Fruit fly (Drosophila melanogaster): Measurements from ENCODE around the gene CG9192.

CG9192 gene

DNA sequence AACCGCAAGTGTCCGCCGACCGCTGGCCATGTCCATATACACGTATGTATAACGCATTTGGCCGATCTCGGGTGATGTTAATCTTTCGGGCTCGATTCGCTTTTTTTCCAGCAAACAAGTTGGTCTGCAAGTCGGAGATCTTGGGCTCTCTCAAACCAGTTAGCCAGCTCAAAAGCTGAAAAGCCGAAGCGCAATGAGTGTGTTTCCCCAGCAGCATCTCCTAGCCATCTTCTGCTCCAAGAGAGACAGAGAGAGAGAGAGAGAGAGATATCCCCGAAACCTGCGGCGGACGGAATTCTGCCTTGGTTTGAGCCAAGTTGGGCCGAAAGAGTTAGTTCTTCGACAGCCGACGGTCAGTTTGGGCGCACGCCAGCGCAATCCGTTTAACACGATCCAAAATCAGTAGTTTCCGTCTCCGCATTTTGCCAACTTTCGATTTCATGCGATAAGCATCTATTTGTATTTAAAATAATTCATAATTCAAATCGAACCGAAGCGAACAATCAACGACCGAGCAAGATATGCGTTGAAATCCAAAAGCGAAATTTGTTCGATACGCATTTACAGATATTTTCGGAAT, 27.4 kb upstream of the CG9192 start (continued):
- no peak for TF ChIP-seq Abd-B (GFP tag; optimal IDR thresholded peaks at IDR 0.05)
- no peak for TF ChIP-seq CG9932 (GFP tag; IDR thresholded peaks at IDR 0.05)
- TF ChIP-seq Jarid2 (GFP tag; optimal IDR thresholded peaks at IDR 0.05), result peak; percentile 52
- TF ChIP-seq stwl (tag; optimal IDR thresholded peaks at IDR 0.05), result no peak
- TF ChIP-seq CG8765 (GFP tag; IDR thresholded peaks at IDR 0.05), result no peak
- TF ChIP-seq chinmo (GFP tag; IDR thresholded peaks at IDR 0.05; ENCODE audit: partially characterized antibody), result peak; percentile 85; the same call in 3 of the 4 replicates
- no peak for TF ChIP-seq Nf-YB (GFP tag; optimal IDR thresholded peaks at IDR 0.05)
- TF ChIP-seq gce (GFP tag; IDR thresholded peaks at IDR 0.05), result no peak
- no peak for TF ChIP-seq Sox102F (GFP tag; optimal IDR thresholded peaks at IDR 0.05)
- TF ChIP-seq Antp (GFP tag; optimal IDR thresholded peaks at IDR 0.05), result no peak
- TF ChIP-seq Meics (GFP tag; optimal IDR thresholded peaks at IDR 0.05), result no peak
- peak; percentile 57 to 67 for TF ChIP-seq Trl (optimal IDR thresholded peaks at IDR 0.05)
- TF ChIP-seq Trl (GFP tag; optimal IDR thresholded peaks at IDR 0.05), result no peak
- no peak for TF ChIP-seq Sry-δ (GFP tag; optimal IDR thresholded peaks at IDR 0.05)
- no peak for TF ChIP-seq Taf1 (GFP tag; IDR thresholded peaks at IDR 0.05)
- TF ChIP-seq Stat92E (GFP tag; optimal IDR thresholded peaks at IDR 0.05), result no peak
- no peak for TF ChIP-seq Ssrp (tag; optimal IDR thresholded peaks at IDR 0.05)
- TF ChIP-seq ftz-f1 (GFP tag; optimal IDR thresholded peaks at IDR 0.05), result no peak
- TF ChIP-seq pita (GFP tag; optimal IDR thresholded peaks at IDR 0.05), result no peak
- no peak for TF ChIP-seq Side (GFP tag; optimal IDR thresholded peaks at IDR 0.05)
- TF ChIP-seq CG12769 (tag; optimal IDR thresholded peaks at IDR 0.05), result peak; percentile 65
- peak; percentile 84 for TF ChIP-seq Deaf1 (tag; optimal IDR thresholded peaks at IDR 0.05)

dm6 chr3L:1264998-1265397, 26.9 kb upstream of the CG9192 start:
- TF ChIP-seq Fer3 (tag; optimal IDR thresholded peaks at IDR 0.05), result no peak
- peak; percentile 50 for TF ChIP-seq sens (GFP tag)
- TF ChIP-seq CG10431 (GFP tag; optimal IDR thresholded peaks at IDR 0.05), result no peak
- TF ChIP-seq sd (tag; optimal IDR thresholded peaks at IDR 0.05), result peak; percentile 9
- no peak for TF ChIP-seq Tbp (GFP tag; optimal IDR thresholded peaks at IDR 0.05)
- TF ChIP-seq CG14860 (GFP tag; IDR thresholded peaks at IDR 0.05; ENCODE audit: partially characterized antibody), result no peak

DNA sequence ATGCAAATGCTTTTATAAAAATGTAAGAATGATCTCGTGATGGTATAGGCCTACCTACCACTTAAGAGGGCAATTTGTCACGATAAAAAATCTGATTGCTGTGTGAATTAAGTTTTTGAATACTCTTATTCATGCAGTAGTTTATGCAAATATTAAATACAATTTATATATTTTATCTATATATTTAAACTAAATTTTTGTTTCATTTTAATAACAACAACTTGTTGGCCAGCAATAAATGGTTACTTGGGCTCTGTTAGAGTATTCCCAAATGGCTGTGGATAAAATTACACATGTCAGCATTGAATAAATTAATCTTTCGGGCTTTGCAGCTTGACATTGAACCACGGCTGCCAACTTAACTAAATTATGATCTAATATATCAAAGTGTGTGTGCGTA, 20.4 kb upstream of the CG9192 start:
- TF ChIP-seq abd-A (tag; optimal IDR thresholded peaks at IDR 0.05), result no peak
- no peak for TF ChIP-seq CG2129 (GFP tag; IDR thresholded peaks at IDR 0.05; ENCODE audit: partially characterized antibody)
- no peak for TF ChIP-seq h (optimal IDR thresholded peaks at IDR 0.05)
- no peak for TF ChIP-seq Oli (tag; optimal IDR thresholded peaks at IDR 0.05)
- TF ChIP-seq CG8290 (GFP tag; optimal IDR thresholded peaks at IDR 0.05), result no peak
- no peak for TF ChIP-seq CG8290 (tag; optimal IDR thresholded peaks at IDR 0.05)
- TF ChIP-seq Dref (GFP tag; IDR thresholded peaks at IDR 0.05), result no peak
- TF ChIP-seq CG11247 (GFP tag; IDR thresholded peaks at IDR 0.05), result no peak
- no peak for TF ChIP-seq D19B (GFP tag; optimal IDR thresholded peaks at IDR 0.05)
- no peak for TF ChIP-seq Ptx1 (GFP tag; IDR thresholded peaks at IDR 0.05)
- TF ChIP-seq NC2α (GFP tag; optimal IDR thresholded peaks at IDR 0.05), result no peak
- no peak for TF ChIP-seq pan (optimal IDR thresholded peaks at IDR 0.05)
- TF ChIP-seq pan (GFP tag; optimal IDR thresholded peaks at IDR 0.05 in 1 of 2, IDR thresholded peaks at IDR 0.05 in 1 of 2), result no peak
- no peak for TF ChIP-seq CG9215 (GFP tag; IDR thresholded peaks at IDR 0.05)
- no peak for TF ChIP-seq chm (GFP tag; IDR thresholded peaks at IDR 0.05)
- peak; percentile 62; the same call in 1 of the 2 replicates for TF ChIP-seq CG14014 (GFP tag; IDR thresholded peaks at IDR 0.05)
- no peak for TF ChIP-seq CG5180 (GFP tag; optimal IDR thresholded peaks at IDR 0.05)
- TF ChIP-seq Six4 (GFP tag; optimal IDR thresholded peaks at IDR 0.05), result no peak
- TF ChIP-seq CG18262 (tag; optimal IDR thresholded peaks at IDR 0.05), result no peak
- no peak for TF ChIP-seq gem (tag; optimal IDR thresholded peaks at IDR 0.05)
- no peak for TF ChIP-seq Fer2 (tag; optimal IDR thresholded peaks at IDR 0.05)
- TF ChIP-seq sr (GFP tag; IDR thresholded peaks at IDR 0.05), result no peak
- no peak for TF ChIP-seq CG4424 (GFP tag; optimal IDR thresholded peaks at IDR 0.05)

Data from whole organism, embryonic.